Worm (Caenorhabditis elegans): ENCODE data around the gene fbxc-50.

- no peak for TF ChIP-seq ceh-36 (tag; optimal IDR thresholded peaks at IDR 0.05)
- TF ChIP-seq flt-1 (GFP tag; IDR thresholded peaks at IDR 0.05): no peak
- no peak for TF ChIP-seq aly-1 (tag; optimal IDR thresholded peaks at IDR 0.05)
- TF ChIP-seq scrt-1 (GFP tag; IDR thresholded peaks at IDR 0.05): no peak
- TF ChIP-seq pes-1 (GFP tag; IDR thresholded peaks at IDR 0.05): no peak
- TF ChIP-seq hnd-1 (tag; optimal IDR thresholded peaks at IDR 0.05): no peak
- no peak for TF ChIP-seq ceh-13 (GFP tag; optimal IDR thresholded peaks at IDR 0.05)
- TF ChIP-seq ama-1 (optimal IDR thresholded peaks at IDR 0.05): no peak
- no peak for TF ChIP-seq ets-7 (tag; optimal IDR thresholded peaks at IDR 0.05)
- no peak for TF ChIP-seq hmg-4 (GFP tag; optimal IDR thresholded peaks at IDR 0.05)
- TF ChIP-seq tra-4 (tag; optimal IDR thresholded peaks at IDR 0.05): no peak
- no peak for TF ChIP-seq sea-1 (GFP tag; conservative IDR thresholded peaks at IDR 0.05)
- TF ChIP-seq B0310.2 (tag; optimal IDR thresholded peaks at IDR 0.05): no peak
- TF ChIP-seq tbx-11 (GFP tag; IDR thresholded peaks at IDR 0.05): no peak
These were observed 34.4 kb upstream of the fbxc-50 start, which contains the start of gene nep-13 for ce11 chrII:3282353-3282752.
